Worm (Caenorhabditis elegans) whole organism, late embryonic: Measurements from ENCODE around the gene pro-2.

Experiments used
- C38D4.7 ChIP-seq: fragments of 200-800 bp; sonication (Bioruptor generic); optimal IDR thresholded peaks from 2 replicates; lab custom pipeline; 2018; ENCODE audit warnings: mild to moderate bottlenecking, missing genetic modification characterization, moderate library complexity, missing compliant biosample characterization
- K09A11.1 ChIP-seq: sonication (generic microtip); optimal IDR thresholded peaks from 2 replicates; lab custom pipeline; 2017; ENCODE audit warnings: antibody characterized with exemption, mild to moderate bottlenecking, missing genetic modification characterization, missing compliant biosample characterization; ENCODE audit not compliant: insufficient read depth
- T23F11.4 ChIP-seq: fragments of 200-800 bp; sonication (Bioruptor generic); optimal IDR thresholded peaks from 2 replicates; lab custom pipeline; 2018; ENCODE audit warnings: mild to moderate bottlenecking, missing genetic modification characterization, missing compliant biosample characterization
- Y22D7AL.16 ChIP-seq: sonication (generic microtip); optimal IDR thresholded peaks from 2 replicates; lab custom pipeline; 2016; ENCODE audit warnings: missing genetic modification characterization, missing compliant biosample characterization
- ahr-1 ChIP-seq: sonication (generic microtip); optimal IDR thresholded peaks from 2 replicates; lab custom pipeline; 2016; ENCODE audit warnings: missing genetic modification characterization, missing compliant biosample characterization
- ama-1 ChIP-seq: fragments of 150-350 bp; optimal IDR thresholded peaks from 2 replicates; lab custom pipeline; 2014
- ceh-14 ChIP-seq: sonication (generic microtip); optimal IDR thresholded peaks from 2 replicates; lab custom pipeline; 2016; ENCODE audit warnings: missing genotype, missing genetic modification characterization, missing compliant biosample characterization
- ceh-19 ChIP-seq: fragments of 200-800 bp; sonication (Bioruptor generic); optimal IDR thresholded peaks from 2 replicates; lab custom pipeline; 2018; ENCODE audit warnings: mild to moderate bottlenecking, missing genetic modification characterization, missing compliant biosample characterization
- ceh-2 ChIP-seq: sonication (generic microtip); optimal IDR thresholded peaks from 2 replicates; lab custom pipeline; 2016; ENCODE audit warnings: missing genotype, missing genetic modification characterization, missing compliant biosample characterization
- ceh-22 ChIP-seq: sonication (generic microtip); optimal IDR thresholded peaks from 2 replicates; lab custom pipeline; 2017; ENCODE audit warnings: missing biosample characterization, missing genetic modification characterization
- ceh-24 ChIP-seq: sonication (generic microtip); optimal IDR thresholded peaks from 2 replicates; lab custom pipeline; 2016; ENCODE audit warnings: mild to moderate bottlenecking, missing genetic modification characterization, missing compliant biosample characterization
- ceh-30 ChIP-seq: fragments of 150-350 bp; optimal IDR thresholded peaks from 2 replicates; lab custom pipeline; 2014; ENCODE audit warnings: missing biosample characterization, missing genetic modification characterization
- ceh-31 ChIP-seq: sonication (generic microtip); optimal IDR thresholded peaks from 2 replicates; lab custom pipeline; 2016; ENCODE audit warnings: missing genetic modification characterization, missing compliant biosample characterization
- ceh-34 ChIP-seq: sonication (generic microtip); optimal IDR thresholded peaks from 2 replicates; lab custom pipeline; 2016; ENCODE audit warnings: mild to moderate bottlenecking, missing genetic modification characterization, missing compliant biosample characterization
- ceh-45 ChIP-seq: fragments of 200-800 bp; sonication (Bioruptor generic); IDR thresholded peaks from 2 replicates; pipeline ENCODE4 v1.3.6; 2022; ENCODE audit warnings: missing genetic modification reagents, missing genetic modification characterization, missing compliant biosample characterization
- ceh-6 ChIP-seq: fragments of 200-800 bp; sonication (Bioruptor generic); optimal IDR thresholded peaks from 2 replicates; lab custom pipeline; 2018; ENCODE audit warnings: mild to moderate bottlenecking, missing genetic modification characterization, missing compliant biosample characterization
- ceh-9 ChIP-seq: sonication (generic microtip); optimal IDR thresholded peaks from 2 replicates; lab custom pipeline; 2016; ENCODE audit warnings: mild to moderate bottlenecking, missing genetic modification characterization, inconsistent platforms, missing compliant biosample characterization
- che-1 ChIP-seq: sonication (generic microtip); optimal IDR thresholded peaks from 2 replicates; lab custom pipeline; 2016; ENCODE audit warnings: mild to moderate bottlenecking, missing genetic modification characterization, missing compliant biosample characterization
- elt-2 ChIP-seq: sonication (generic microtip); optimal IDR thresholded peaks from 2 replicates; lab custom pipeline; 2016; ENCODE audit warnings: missing genetic modification reagents, missing genetic modification characterization, missing compliant biosample characterization
- elt-4 ChIP-seq: sonication (generic microtip); optimal IDR thresholded peaks from 2 replicates; lab custom pipeline; 2016; ENCODE audit warnings: missing genetic modification characterization, missing compliant biosample characterization
- ets-4 ChIP-seq: sonication (generic microtip); optimal IDR thresholded peaks from 2 replicates; lab custom pipeline; 2016; ENCODE audit warnings: missing genetic modification characterization, missing compliant biosample characterization
- eyg-1 ChIP-seq: sonication (generic microtip); optimal IDR thresholded peaks from 2 replicates; lab custom pipeline; 2016; ENCODE audit warnings: missing genotype, missing genetic modification characterization, missing compliant biosample characterization
- fkh-10 ChIP-seq: fragments of 150-350 bp; optimal IDR thresholded peaks from 2 replicates; lab custom pipeline; 2014; ENCODE audit warnings: missing biosample characterization, missing genetic modification reagents, missing genetic modification characterization
- fkh-6 ChIP-seq: sonication (generic microtip); optimal IDR thresholded peaks from 2 replicates; lab custom pipeline; 2016; ENCODE audit warnings: missing genetic modification characterization, missing compliant biosample characterization
- gmeb-2 ChIP-seq: sonication (generic microtip); optimal IDR thresholded peaks from 2 replicates; lab custom pipeline; 2016; ENCODE audit warnings: missing genetic modification characterization, inconsistent platforms, missing compliant biosample characterization
- hlh-13 ChIP-seq: fragments of 200-800 bp; sonication (Bioruptor generic); optimal IDR thresholded peaks from 2 replicates; lab custom pipeline; 2018; ENCODE audit warnings: mild to moderate bottlenecking, missing genetic modification characterization, missing compliant biosample characterization
- hlh-15 ChIP-seq: sonication (generic microtip); optimal IDR thresholded peaks from 2 replicates; lab custom pipeline; 2016; ENCODE audit warnings: missing genetic modification characterization, missing compliant biosample characterization
- hlh-30 ChIP-seq: sonication (generic microtip); optimal IDR thresholded peaks from 2 replicates; lab custom pipeline; 2017; ENCODE audit warnings: antibody characterized with exemption, missing genetic modification characterization, missing compliant biosample characterization; ENCODE audit not compliant: insufficient read depth
- lim-6 ChIP-seq: sonication (generic microtip); optimal IDR thresholded peaks from 2 replicates; lab custom pipeline; 2016; ENCODE audit warnings: missing genetic modification characterization, missing compliant biosample characterization
- lin-11 ChIP-seq: fragments of 200-800 bp; sonication (Bioruptor generic); optimal IDR thresholded peaks from 2 replicates; lab custom pipeline; 2018; ENCODE audit warnings: mild to moderate bottlenecking, missing genetic modification characterization, missing compliant biosample characterization
- madf-2 ChIP-seq: sonication (generic microtip); optimal IDR thresholded peaks from 2 replicates; lab custom pipeline; 2017; ENCODE audit warnings: missing genetic modification characterization, missing compliant biosample characterization
- mec-3 ChIP-seq: sonication (generic microtip); optimal IDR thresholded peaks from 2 replicates; lab custom pipeline; 2016; ENCODE audit warnings: borderline replicate concordance, missing genetic modification characterization, missing compliant biosample characterization
- nfya-1 ChIP-seq: sonication (generic microtip); optimal IDR thresholded peaks from 2 replicates; lab custom pipeline; 2017; ENCODE audit warnings: missing genetic modification characterization, mild to moderate bottlenecking, missing compliant biosample characterization, antibody characterized with exemption, moderate library complexity
- nhr-11 ChIP-seq: fragments of 150-350 bp; optimal IDR thresholded peaks from 2 replicates; lab custom pipeline; 2014; ENCODE audit warnings: missing biosample characterization, missing genetic modification characterization
- npax-4 ChIP-seq: sonication (generic microtip); optimal IDR thresholded peaks from 2 replicates; lab custom pipeline; 2016; ENCODE audit warnings: missing genetic modification characterization, missing compliant biosample characterization
- odd-2 ChIP-seq: sonication (generic microtip); optimal IDR thresholded peaks from 2 replicates; lab custom pipeline; 2017; ENCODE audit warnings: antibody characterized with exemption, mild to moderate bottlenecking, missing genetic modification characterization, missing compliant biosample characterization
- pag-3 ChIP-seq: sonication (generic microtip); optimal IDR thresholded peaks from 2 replicates; lab custom pipeline; 2016; ENCODE audit warnings: missing compliant biosample characterization, missing genetic modification characterization, borderline replicate concordance
- pat-9 ChIP-seq: fragments of 200-800 bp; sonication (Bioruptor generic); optimal IDR thresholded peaks from 2 replicates; lab custom pipeline; 2018; ENCODE audit warnings: mild to moderate bottlenecking, missing genetic modification characterization, moderate library complexity, missing compliant biosample characterization
- pax-1 ChIP-seq: fragments of 150-350 bp; optimal IDR thresholded peaks from 2 replicates; lab custom pipeline; 2014; ENCODE audit warnings: missing biosample characterization, missing genetic modification characterization
- pha-2 ChIP-seq: sonication (generic microtip); optimal IDR thresholded peaks from 2 replicates; lab custom pipeline; 2017; ENCODE audit warnings: mild to moderate bottlenecking, missing genetic modification characterization, missing compliant biosample characterization
- pqm-1 ChIP-seq: sonication (generic microtip); optimal IDR thresholded peaks from 2 replicates; lab custom pipeline; 2016; ENCODE audit warnings: missing genetic modification characterization, missing compliant biosample characterization
- ref-2 ChIP-seq: sonication (generic microtip); optimal IDR thresholded peaks from 2 replicates; lab custom pipeline; 2016; ENCODE audit warnings: missing genetic modification characterization, missing compliant biosample characterization
- rnt-1 ChIP-seq: sonication (generic microtip); optimal IDR thresholded peaks from 2 replicates; lab custom pipeline; 2016; ENCODE audit warnings: missing genetic modification characterization, missing compliant biosample characterization
- sdc-2 ChIP-seq: sonication (generic microtip); optimal IDR thresholded peaks from 2 replicates; lab custom pipeline; 2016; ENCODE audit warnings: missing genotype, missing genetic modification characterization, missing compliant biosample characterization
- sox-2 ChIP-seq: fragments of 200-800 bp; sonication (Bioruptor generic); IDR thresholded peaks from 2 replicates; pipeline ENCODE4 v1.3.6; 2022; ENCODE audit warnings: missing genetic modification reagents, missing genetic modification characterization, missing compliant biosample characterization
- sox-4 ChIP-seq: sonication (generic microtip); optimal IDR thresholded peaks from 2 replicates; lab custom pipeline; 2017; ENCODE audit warnings: mild to moderate bottlenecking, missing genetic modification characterization, inconsistent platforms, missing compliant biosample characterization
- syd-9 ChIP-seq: sonication (generic microtip); optimal IDR thresholded peaks from 2 replicates; lab custom pipeline; 2016; ENCODE audit warnings: mild to moderate bottlenecking, missing genetic modification characterization, moderate library complexity, missing compliant biosample characterization
- tbx-7 ChIP-seq: sonication (generic microtip); optimal IDR thresholded peaks from 2 replicates; lab custom pipeline; 2016; ENCODE audit warnings: missing genotype, missing genetic modification characterization, missing compliant biosample characterization
- unc-3 ChIP-seq, 2 experiments: fragments of 200-800 bp in 1 of 2; sonication (Bioruptor generic) in 1 of 2; sonication (generic microtip) in 1 of 2; conservative IDR thresholded peaks in 1 of 2; optimal IDR thresholded peaks in 1 of 2; 2 replicates each; pipeline versions ENCODE4 v1.3.6 to Lab custom; 2016 to 2022; ENCODE audit warnings: missing compliant biosample characterization in 2 of 2, missing genetic modification characterization in 2 of 2, missing genetic modification reagents in 1 of 2
- unc-42 ChIP-seq: sonication (generic microtip); optimal IDR thresholded peaks from 2 replicates; lab custom pipeline; 2016; ENCODE audit warnings: missing genotype, missing genetic modification characterization, missing compliant biosample characterization
- unc-55 ChIP-seq: sonication (generic microtip); optimal IDR thresholded peaks from 2 replicates; lab custom pipeline; 2017; ENCODE audit warnings: missing biosample characterization, missing genetic modification reagents, missing genetic modification characterization
- unc-86 ChIP-seq: sonication (generic microtip); optimal IDR thresholded peaks from 2 replicates; lab custom pipeline; 2016; ENCODE audit warnings: missing genetic modification characterization, missing compliant biosample characterization
- zip-5 ChIP-seq: sonication (generic microtip); optimal IDR thresholded peaks from 2 replicates; lab custom pipeline; 2016; ENCODE audit warnings: missing genetic modification characterization, missing compliant biosample characterization
- ztf-16 ChIP-seq: sonication (generic microtip); optimal IDR thresholded peaks from 2 replicates; lab custom pipeline; 2017; ENCODE audit warnings: missing genetic modification characterization, missing compliant biosample characterization

The pro-2 gene

DNA sequence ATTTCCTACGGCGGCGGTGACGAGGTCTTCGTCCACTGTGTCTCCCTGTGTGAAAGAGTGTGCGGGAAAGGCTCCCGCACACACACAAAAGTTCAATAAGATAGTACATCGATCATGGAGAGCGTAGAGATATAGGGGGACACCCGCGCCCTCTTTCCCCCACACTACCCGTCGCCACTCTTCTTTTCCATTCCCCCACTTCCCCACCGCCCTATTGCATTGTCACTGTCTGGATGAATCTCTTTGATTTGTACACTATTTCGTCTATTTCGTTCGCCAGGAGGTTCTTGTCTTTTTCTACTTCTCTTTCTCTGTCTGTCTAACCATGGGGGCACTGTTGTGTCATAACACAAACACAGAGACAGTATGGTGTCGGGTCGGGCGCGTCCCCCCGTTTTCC is 37.3 kb upstream of the pro-2 start:
- no peak for TF ChIP-seq pqm-1 (tag; lab: Kevin White, UChicago)
- TF ChIP-seq fkh-6 (tag; lab: Kevin White, UChicago), result no peak
- no peak for TF ChIP-seq elt-2 (tag; lab: Kevin White, UChicago)
- TF ChIP-seq pha-2 (tag; lab: Kevin White, UChicago), result no peak
- TF ChIP-seq Y22D7AL.16 (tag; lab: Kevin White, UChicago), result no peak
- TF ChIP-seq nfya-1 (tag; lab: Kevin White, UChicago), result peak; percentile 71
- TF ChIP-seq C38D4.7 (GFP tag; lab: Kevin White, UChicago), result no peak
- peak; percentile 9 for TF ChIP-seq hlh-30 (tag; lab: Kevin White, UChicago)
- TF ChIP-seq pax-1 (tag; lab: Kevin White, UChicago), result no peak
- TF ChIP-seq ceh-6, result no peak
- TF ChIP-seq ceh-30 (tag; lab: Kevin White, UChicago), result no peak
- TF ChIP-seq ceh-2 (tag; lab: Kevin White, UChicago), result peak; percentile 28
- no peak for TF ChIP-seq ceh-14 (tag; lab: Kevin White, UChicago)
- TF ChIP-seq unc-55, result peak; percentile 62
- TF ChIP-seq ahr-1, result no peak
- no peak for TF ChIP-seq npax-4 (tag; lab: Kevin White, UChicago)
- no peak for TF ChIP-seq lin-11 (tag; lab: Kevin White, UChicago)
- no peak for TF ChIP-seq eyg-1 (tag; lab: Kevin White, UChicago)
- TF ChIP-seq sox-4 (tag; lab: Kevin White, UChicago), result no peak
- TF ChIP-seq sox-2 (GFP tag; lab: Robert Waterston, UW), result no peak
- TF ChIP-seq ceh-45 (GFP tag; lab: Robert Waterston, UW), result no peak
- no peak for TF ChIP-seq T23F11.4
- no peak for TF ChIP-seq unc-3 (GFP tag; conservative IDR thresholded peaks at IDR 0.05; lab: Robert Waterston, UW)
- TF ChIP-seq unc-3 (tag; optimal IDR thresholded peaks at IDR 0.05; lab: Kevin White, UChicago), result no peak
- TF ChIP-seq ceh-9 (tag; lab: Kevin White, UChicago), result no peak
- no peak for TF ChIP-seq hlh-13 (GFP tag; lab: Kevin White, UChicago)
- TF ChIP-seq odd-2 (tag; lab: Kevin White, UChicago), result no peak
- no peak for TF ChIP-seq ceh-34 (tag; lab: Kevin White, UChicago)
- TF ChIP-seq K09A11.1 (tag; lab: Kevin White, UChicago), result no peak
- TF ChIP-seq ets-4 (tag; lab: Kevin White, UChicago), result peak; percentile 11
- TF ChIP-seq pag-3 (tag; lab: Kevin White, UChicago), result no peak
- TF ChIP-seq ztf-16 (tag; lab: Kevin White, UChicago), result peak; percentile 6
- TF ChIP-seq madf-2 (tag; lab: Kevin White, UChicago), result peak; percentile 3
- no peak for TF ChIP-seq elt-4 (tag; lab: Kevin White, UChicago)
- TF ChIP-seq che-1 (tag; lab: Kevin White, UChicago), result no peak
- no peak for TF ChIP-seq nhr-11
- TF ChIP-seq syd-9 (tag; lab: Kevin White, UChicago), result no peak
- TF ChIP-seq hlh-15, result no peak
- TF ChIP-seq unc-86, result no peak
- no peak for TF ChIP-seq ceh-19 (GFP tag; lab: Kevin White, UChicago)
- peak; percentile 33 for TF ChIP-seq ceh-31 (tag; lab: Kevin White, UChicago)
- peak; percentile 8 for TF ChIP-seq ref-2 (tag; lab: Kevin White, UChicago)
- no peak for TF ChIP-seq gmeb-2 (tag; lab: Kevin White, UChicago)
- TF ChIP-seq ama-1 (lab: Kevin White, UChicago), result no peak
- TF ChIP-seq zip-5, result no peak
- TF ChIP-seq unc-42, result no peak
- no peak for TF ChIP-seq mec-3 (tag; lab: Kevin White, UChicago)
- no peak for TF ChIP-seq ceh-24
- TF ChIP-seq fkh-10 (GFP tag; lab: Kevin White, UChicago), result no peak
- no peak for TF ChIP-seq rnt-1 (tag; lab: Kevin White, UChicago)
- no peak for TF ChIP-seq pat-9 (tag; lab: Kevin White, UChicago)
- TF ChIP-seq tbx-7, result no peak
- TF ChIP-seq sdc-2, result no peak
- TF ChIP-seq ceh-22 (tag; lab: Kevin White, UChicago), result no peak
- TF ChIP-seq lim-6 (tag; lab: Kevin White, UChicago), result no peak
